Worm (Caenorhabditis elegans) whole organism, young adult: ENCODE results near the gene pros-1.

Experiments used
- B0261.1 ChIP-seq: sonication (generic microtip); optimal IDR thresholded peaks from 2 replicates; lab custom pipeline; 2016; ENCODE audit warnings: mild to moderate bottlenecking, missing genetic modification characterization, moderate library complexity, missing compliant biosample characterization
- C17E4.6 ChIP-seq: fragments of 200-800 bp; sonication (Bioruptor generic); IDR thresholded peaks from 2 replicates; pipeline ENCODE4 v1.3.6; 2022; ENCODE audit warnings: missing genetic modification reagents, missing genetic modification characterization, missing compliant biosample characterization
- F23B12.7 ChIP-seq: sonication (generic microtip); optimal IDR thresholded peaks from 2 replicates; lab custom pipeline; 2017; ENCODE audit warnings: missing genetic modification characterization, mild to moderate bottlenecking, missing compliant biosample characterization, antibody characterized with exemption, moderate library complexity; ENCODE audit not compliant: insufficient read depth
- F33H1.4 ChIP-seq: fragments of 200-800 bp; sonication (Bioruptor generic); IDR thresholded peaks from 2 replicates; pipeline ENCODE4 v1.3.6; 2022; ENCODE audit warnings: missing genetic modification reagents, missing genetic modification characterization, missing compliant biosample characterization
- F39B2.1 ChIP-seq: fragments of 200-800 bp; sonication (Bioruptor generic); IDR thresholded peaks from 2 replicates; pipeline ENCODE4 v1.3.6; 2022; ENCODE audit warnings: missing genetic modification reagents, missing genetic modification characterization, missing compliant biosample characterization
- F49E8.2 ChIP-seq: sonication (generic microtip); optimal IDR thresholded peaks from 3 replicates; lab custom pipeline; 2017; ENCODE audit warnings: missing genetic modification characterization, mild to moderate bottlenecking, missing compliant biosample characterization, antibody characterized with exemption, moderate library complexity; ENCODE audit not compliant: insufficient read depth
- F52B5.7 ChIP-seq: sonication (generic microtip); optimal IDR thresholded peaks from 2 replicates; lab custom pipeline; 2016; ENCODE audit warnings: mild to moderate bottlenecking, missing genetic modification characterization, missing compliant biosample characterization
- F55B11.4 ChIP-seq: sonication (generic microtip); optimal IDR thresholded peaks from 2 replicates; lab custom pipeline; 2016; ENCODE audit warnings: missing compliant biosample characterization, missing genetic modification characterization, borderline replicate concordance; ENCODE audit not compliant: insufficient read depth
- F57A8.1 ChIP-seq: fragments of 200-800 bp; sonication (Bioruptor generic); optimal IDR thresholded peaks from 2 replicates; lab custom pipeline; 2018; ENCODE audit warnings: mild to moderate bottlenecking, missing genetic modification characterization, moderate library complexity, missing compliant biosample characterization
- F57C9.4 ChIP-seq: sonication (generic microtip); optimal IDR thresholded peaks from 2 replicates; lab custom pipeline; 2017; ENCODE audit warnings: mild to moderate bottlenecking, missing genetic modification characterization, missing compliant biosample characterization
- K11D2.4 ChIP-seq: fragments of 200-800 bp; sonication (Bioruptor generic); IDR thresholded peaks from 2 replicates; pipeline ENCODE4 v1.3.6; 2022; ENCODE audit warnings: missing genetic modification reagents, missing genetic modification characterization, missing compliant biosample characterization
- K12H6.12 ChIP-seq: fragments of 200-800 bp; sonication (Bioruptor generic); optimal IDR thresholded peaks from 2 replicates; lab custom pipeline; 2018; ENCODE audit warnings: mild to moderate bottlenecking, missing genetic modification characterization, missing compliant biosample characterization
- T26A5.8 ChIP-seq: sonication (generic microtip); optimal IDR thresholded peaks from 2 replicates; lab custom pipeline; 2016; ENCODE audit warnings: missing genetic modification characterization, missing compliant biosample characterization
- Y53G8AR.9 ChIP-seq: fragments of 200-800 bp; sonication (Bioruptor generic); conservative IDR thresholded peaks from 2 replicates; pipeline ENCODE4 v1.3.6; 2022; ENCODE audit warnings: missing genetic modification reagents, missing genetic modification characterization, missing compliant biosample characterization
- atf-7 ChIP-seq: sonication (generic microtip); optimal IDR thresholded peaks from 2 replicates; lab custom pipeline; 2017; ENCODE audit warnings: mild to moderate bottlenecking, missing genetic modification characterization, missing compliant biosample characterization
- attf-3 ChIP-seq: fragments of 200-800 bp; sonication (Bioruptor generic); conservative IDR thresholded peaks from 2 replicates; pipeline ENCODE4 v1.3.6; 2022; ENCODE audit warnings: missing genetic modification reagents, missing genetic modification characterization, missing compliant biosample characterization
- ceh-100 ChIP-seq: fragments of 200-800 bp; sonication (Bioruptor generic); IDR thresholded peaks from 2 replicates; pipeline ENCODE4 v1.3.6; 2022; ENCODE audit warnings: missing genetic modification reagents, missing genetic modification characterization, missing compliant biosample characterization
- ceh-58 ChIP-seq: fragments of 200-800 bp; sonication (Bioruptor generic); IDR thresholded peaks from 2 replicates; pipeline ENCODE4 v1.3.6; 2022; ENCODE audit warnings: missing genetic modification characterization, missing compliant biosample characterization
- ceh-79 ChIP-seq: sonication (generic microtip); optimal IDR thresholded peaks from 2 replicates; lab custom pipeline; 2017; ENCODE audit warnings: mild to moderate bottlenecking, missing genetic modification characterization, missing compliant biosample characterization
- ceh-91 ChIP-seq: fragments of 200-800 bp; sonication (Bioruptor generic); IDR thresholded peaks from 2 replicates; pipeline ENCODE4 v1.3.6; 2022; ENCODE audit warnings: missing genetic modification reagents, missing genetic modification characterization, missing compliant biosample characterization
- die-1 ChIP-seq: sonication (generic microtip); optimal IDR thresholded peaks from 2 replicates; lab custom pipeline; 2016; ENCODE audit warnings: missing genotype, mild to moderate bottlenecking, missing genetic modification characterization, missing compliant biosample characterization
- dpl-1 ChIP-seq: fragments of 150-350 bp; optimal IDR thresholded peaks from 2 replicates; lab custom pipeline; 2014; ENCODE audit warnings: missing biosample characterization, missing genetic modification reagents, missing genetic modification characterization
- egl-18 ChIP-seq: fragments of 200-800 bp; sonication (Bioruptor generic); IDR thresholded peaks from 2 replicates; pipeline ENCODE4 v1.3.6; 2022; ENCODE audit warnings: missing genetic modification reagents, missing genetic modification characterization, missing compliant biosample characterization
- ets-4 ChIP-seq: fragments of 200-800 bp; sonication (Bioruptor generic); optimal IDR thresholded peaks from 2 replicates; lab custom pipeline; 2018; ENCODE audit warnings: mild to moderate bottlenecking, missing genetic modification characterization, missing compliant biosample characterization
- hlh-12 ChIP-seq: sonication (generic microtip); optimal IDR thresholded peaks from 2 replicates; lab custom pipeline; 2016; ENCODE audit warnings: missing genetic modification characterization, missing compliant biosample characterization
- hlh-26 ChIP-seq: fragments of 200-800 bp; sonication (Bioruptor generic); conservative IDR thresholded peaks from 2 replicates; pipeline ENCODE4 v1.3.6; 2022; ENCODE audit warnings: missing genetic modification reagents, missing genetic modification characterization, missing compliant biosample characterization
- hmg-1.2 ChIP-seq: fragments of 200-800 bp; sonication (Bioruptor generic); IDR thresholded peaks from 2 replicates; pipeline ENCODE4 v1.3.6; 2022; ENCODE audit warnings: missing genetic modification reagents, missing genetic modification characterization, missing compliant biosample characterization
- hrde-1 ChIP-seq: sonication (generic microtip); optimal IDR thresholded peaks from 2 replicates; lab custom pipeline; 2016; ENCODE audit warnings: missing genetic modification characterization, mild to moderate bottlenecking, missing compliant biosample characterization, moderate library complexity, missing genotype, missing genetic modification reagents, borderline replicate concordance
- lin-26 ChIP-seq: fragments of 200-800 bp; sonication (Bioruptor generic); IDR thresholded peaks from 2 replicates; pipeline ENCODE4 v1.3.6; 2022; ENCODE audit warnings: missing genetic modification reagents, missing genetic modification characterization, missing compliant biosample characterization
- nhr-27 ChIP-seq: fragments of 200-800 bp; sonication (Bioruptor generic); optimal IDR thresholded peaks from 2 replicates; lab custom pipeline; 2018; ENCODE audit warnings: mild to moderate bottlenecking, missing genetic modification characterization, moderate library complexity, missing compliant biosample characterization
- nhr-80 ChIP-seq: sonication (generic microtip); optimal IDR thresholded peaks from 2 replicates; lab custom pipeline; 2016; ENCODE audit warnings: missing genetic modification characterization, missing compliant biosample characterization
- rcor-1 ChIP-seq: fragments of 200-800 bp; sonication (Bioruptor generic); IDR thresholded peaks from 2 replicates; pipeline ENCODE4 v1.3.6; 2022; ENCODE audit warnings: missing genetic modification reagents, missing genetic modification characterization, missing compliant biosample characterization
- rec-8 ChIP-seq, 2 experiments: sonication (generic microtip); optimal IDR thresholded peaks; 2 replicates each; lab custom pipeline; 2016; ENCODE audit warnings: mild to moderate bottlenecking in 2 of 2, missing genetic modification characterization in 2 of 2, missing genetic modification reagents in 2 of 2, missing genotype in 2 of 2, missing biosample characterization in 1 of 2, missing compliant biosample characterization in 1 of 2, moderate library complexity in 1 of 2
- rpc-1 ChIP-seq, 2 experiments: fragments of 150-350 bp in 1 of 2; sonication (generic microtip) in 1 of 2; optimal IDR thresholded peaks; 2 replicates each; lab custom pipeline; 2014 to 2018; ENCODE audit warnings: missing biosample characterization in 1 of 2, missing genetic modification characterization in 1 of 2, missing genetic modification reagents in 1 of 2, missing genotype in 1 of 2
- sea-2 ChIP-seq: fragments of 200-800 bp; sonication (Bioruptor generic); IDR thresholded peaks from 2 replicates; pipeline ENCODE4 v1.3.6; 2022; ENCODE audit warnings: missing genetic modification characterization, missing compliant biosample characterization
- snpc-4 ChIP-seq, 5 experiments: fragments of 150-350 bp in 1 of 5; sonication (generic microtip) in 4 of 5; optimal IDR thresholded peaks; 2 replicates each; lab custom pipeline; 2014 to 2018; ENCODE audit warnings: missing genetic modification characterization in 5 of 5, missing biosample characterization in 3 of 5, antibody characterized with exemption in 2 of 5, mild to moderate bottlenecking in 2 of 5, missing compliant biosample characterization in 2 of 5, missing genotype in 2 of 5, moderate library complexity in 2 of 5, missing genetic modification reagents in 1 of 5
- somi-1 ChIP-seq: fragments of 200-800 bp; sonication (Bioruptor generic); optimal IDR thresholded peaks from 2 replicates; lab custom pipeline; 2018; ENCODE audit warnings: mild to moderate bottlenecking, missing genetic modification characterization, missing compliant biosample characterization
- ztf-3 ChIP-seq: fragments of 200-800 bp; sonication (Bioruptor generic); optimal IDR thresholded peaks from 2 replicates; lab custom pipeline; 2018; ENCODE audit warnings: mild to moderate bottlenecking, missing genetic modification characterization, missing compliant biosample characterization

pros-1 gene

ce11 chrIII:8030963-8031362 is 36.1 kb upstream of the pros-1 start, which contains the start of gene F44B9.9:
TSS of gene F44B9.9 (minus strand) at chrIII:8031063.
- TF ChIP-seq F49E8.2 (no peak), egl-18 (no peak), lin-26 (no peak), atf-7 (no peak), ceh-79 (tag; lab: Kevin White, UChicago) (no peak), C17E4.6 (no peak), die-1 (tag; lab: Kevin White, UChicago) (no peak), snpc-4 (GFP tag; optimal IDR thresholded peaks at IDR 0.05; lab: Kevin White, UChicago) (no peak), snpc-4 (tag; optimal IDR thresholded peaks at IDR 0.05; lab: Kevin White, UChicago) (no peak), F23B12.7 (tag; lab: Kevin White, UChicago) (no peak), hlh-12 (tag; lab: Kevin White, UChicago) (no peak), rpc-1 (optimal IDR thresholded peaks at IDR 0.05; lab: Kevin White, UChicago) (no peak), rpc-1 (tag; optimal IDR thresholded peaks at IDR 0.05; lab: Kevin White, UChicago) (no peak), dpl-1 (GFP tag; lab: Kevin White, UChicago) (no peak)

ce11 chrIII:8033534-8033933 is 33.6 kb upstream of the pros-1 start, which contains the start of gene F44B9.10:
TSS of gene F44B9.10 (minus strand) at chrIII:8033634.
- TF ChIP-seq F55B11.4 (tag; lab: Kevin White, UChicago) (no peak), attf-3 (GFP tag; lab: Robert Waterston, UW) (no peak), F33H1.4 (GFP tag; lab: Robert Waterston, UW) (no peak), somi-1 (GFP tag; lab: Kevin White, UChicago) (no peak), nhr-80 (tag; lab: Kevin White, UChicago) (no peak), ets-4 (GFP tag; lab: Kevin White, UChicago) (no peak), hlh-26 (GFP tag; lab: Robert Waterston, UW) (no peak), K11D2.4 (no peak), hmg-1.2 (GFP tag; lab: Robert Waterston, UW) (no peak), ceh-91 (GFP tag; lab: Robert Waterston, UW) (no peak), F57A8.1 (GFP tag; lab: Kevin White, UChicago) (no peak), hlh-12 (tag; lab: Kevin White, UChicago) (no peak), Y53G8AR.9 (GFP tag; lab: Robert Waterston, UW) (no peak), die-1 (tag; lab: Kevin White, UChicago) (no peak), F57C9.4 (no peak)
- TF ChIP-seq, all 124 proteins: peak for 0

ce11 chrIII:8036050-8036449 is 31.0 kb upstream of the pros-1 start:
- TF ChIP-seq lin-26 (no peak), atf-7 (no peak), hrde-1 (tag; lab: Kevin White, UChicago) (no peak), ceh-100 (GFP tag; lab: Robert Waterston, UW) (no peak), Y53G8AR.9 (GFP tag; lab: Robert Waterston, UW) (no peak), B0261.1 (no peak), rcor-1 (GFP tag; lab: Robert Waterston, UW) (no peak), F52B5.7 (tag; lab: Kevin White, UChicago) (no peak), K12H6.12 (tag; lab: Kevin White, UChicago) (no peak), rec-8 (tag; optimal IDR thresholded peaks at IDR 0.05; lab: Kevin White, UChicago) (no peak), ets-4 (GFP tag; lab: Kevin White, UChicago) (no peak), F39B2.1 (GFP tag; lab: Robert Waterston, UW) (no peak), ceh-58 (GFP tag; lab: Robert Waterston, UW) (no peak), T26A5.8 (no peak), sea-2 (GFP tag; lab: Robert Waterston, UW) (no peak), nhr-27 (tag; lab: Kevin White, UChicago) (no peak), ztf-3 (no peak)
